Worm (Caenorhabditis elegans): Measurements from ENCODE around the gene tufm-1.

DNA sequence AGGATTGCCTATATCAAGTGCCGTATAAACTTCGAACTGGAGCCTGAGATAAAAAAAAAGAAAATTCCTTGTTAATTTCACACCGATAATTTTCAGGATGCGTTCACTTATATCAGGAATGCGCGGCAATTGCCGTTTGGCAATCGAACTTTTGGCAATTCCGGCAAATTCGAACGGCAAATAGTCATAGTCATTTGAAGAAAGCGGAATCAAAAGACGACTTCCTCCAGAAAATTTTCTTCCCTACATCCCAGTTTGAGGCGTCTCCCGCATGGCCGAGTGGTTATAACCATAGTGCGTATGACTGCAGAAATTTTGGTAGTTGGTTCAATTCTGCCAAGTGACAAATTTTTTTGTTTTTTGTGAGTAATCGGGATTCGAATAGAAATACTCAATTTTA lies 41.2 kb upstream of the tufm-1 start, which contains the start of gene F56F11.4:
- TF ChIP-seq unc-39 (tag; optimal IDR thresholded peaks at IDR 0.05) (no peak), ceh-82 (tag; optimal IDR thresholded peaks at IDR 0.05) (no peak), nhr-12 (tag; optimal IDR thresholded peaks at IDR 0.05) (no peak), lin-39 (tag; optimal IDR thresholded peaks at IDR 0.05) (no peak), egl-27 (tag; optimal IDR thresholded peaks at IDR 0.05) (no peak), lin-11 (tag; optimal IDR thresholded peaks at IDR 0.05) (no peak), sem-4 (tag; optimal IDR thresholded peaks at IDR 0.05) (no peak), ztf-11 (tag; optimal IDR thresholded peaks at IDR 0.05) (no peak), ama-1 (optimal IDR thresholded peaks at IDR 0.05) (no peak), nhr-11 (tag; optimal IDR thresholded peaks at IDR 0.05) (no peak), nhr-23 (tag; optimal IDR thresholded peaks at IDR 0.05) (no peak), skn-1 (tag; optimal IDR thresholded peaks at IDR 0.05) (no peak), mdl-1 (tag; optimal IDR thresholded peaks at IDR 0.05) (no peak)
